Fruit fly (Drosophila melanogaster) whole organism, embryonic: Measurements from ENCODE around the gene CG42366.

ENCODE experiments used
- ATbp ChIP-seq: fragments of 200-800 bp; sonication (Bioruptor generic); optimal IDR thresholded peaks from 2 replicates; lab custom pipeline; 2017; ENCODE audit warnings: missing biosample characterization, mild to moderate bottlenecking, missing genetic modification characterization, missing genetic modification reagents
- Atf6 ChIP-seq: fragments of 200-800 bp; sonication (Bioruptor generic); IDR thresholded peaks from 2 replicates; pipeline ENCODE4 v1.3.6; 2022; ENCODE audit warnings: missing biosample characterization, missing genetic modification characterization
- B-H1 ChIP-seq: fragments of 200-800 bp; sonication (Bioruptor generic); IDR thresholded peaks from 3 replicates; pipeline ENCODE4 v1.3.6; 2022; ENCODE audit warnings: missing biosample characterization, missing genetic modification characterization
- CG10543 ChIP-seq: fragments of 200-800 bp; sonication (Bioruptor generic); optimal IDR thresholded peaks from 3 replicates; lab custom pipeline; 2017; ENCODE audit warnings: missing biosample characterization, mild to moderate bottlenecking, missing genetic modification characterization, moderate library complexity
- CG11247 ChIP-seq: fragments of 200-800 bp; sonication (Bioruptor generic); IDR thresholded peaks from 2 replicates; pipeline ENCODE4 v1.3.6; 2022; ENCODE audit warnings: missing biosample characterization, missing genetic modification characterization
- CG11723 ChIP-seq: fragments of 200-800 bp; sonication (Bioruptor generic); optimal IDR thresholded peaks from 2 replicates; lab custom pipeline; 2017; ENCODE audit warnings: missing biosample characterization, mild to moderate bottlenecking, missing genetic modification characterization
- CG14014 ChIP-seq: fragments of 200-800 bp; sonication (Bioruptor generic); IDR thresholded peaks from 2 replicates; pipeline ENCODE4 v1.3.6; 2022; ENCODE audit warnings: missing biosample characterization, missing genetic modification characterization
- CG14710 ChIP-seq: fragments of 200-800 bp; sonication (Bioruptor generic); optimal IDR thresholded peaks from 3 replicates; lab custom pipeline; 2019; ENCODE audit warnings: missing biosample characterization, mild to moderate bottlenecking, missing genetic modification characterization, moderate library complexity
- CG15011 ChIP-seq: fragments of 200-800 bp; sonication (Bioruptor generic); optimal IDR thresholded peaks from 3 replicates; lab custom pipeline; 2018; ENCODE audit warnings: missing biosample characterization, mild to moderate bottlenecking, missing genetic modification characterization
- CG16815 ChIP-seq: fragments of 200-800 bp; sonication (Bioruptor generic); optimal IDR thresholded peaks from 3 replicates; lab custom pipeline; 2017; ENCODE audit warnings: missing biosample characterization, mild to moderate bottlenecking, missing genetic modification characterization
- CG2116 ChIP-seq: fragments of 200-800 bp; sonication (Bioruptor generic); optimal IDR thresholded peaks from 3 replicates; lab custom pipeline; 2018; ENCODE audit warnings: missing biosample characterization, mild to moderate bottlenecking, missing genetic modification characterization
- CG2202 ChIP-seq: fragments of 200-800 bp; sonication (Bioruptor generic); optimal IDR thresholded peaks from 2 replicates; lab custom pipeline; 2018; ENCODE audit warnings: missing biosample characterization, mild to moderate bottlenecking, missing genetic modification characterization
- CG30431 ChIP-seq: fragments of 200-800 bp; sonication (Bioruptor generic); optimal IDR thresholded peaks from 2 replicates; lab custom pipeline; 2017; ENCODE audit warnings: missing biosample characterization, missing genetic modification characterization
- CG6854 ChIP-seq: fragments of 200-800 bp; sonication (Bioruptor generic); optimal IDR thresholded peaks from 3 replicates; lab custom pipeline; 2017; ENCODE audit warnings: missing biosample characterization, mild to moderate bottlenecking, missing genetic modification characterization
- CG7963 ChIP-seq: fragments of 200-800 bp; sonication (Bioruptor generic); IDR thresholded peaks from 3 replicates; pipeline ENCODE4 v1.3.6; 2022; ENCODE audit warnings: missing biosample characterization, missing genetic modification characterization; ENCODE audit not compliant: partially characterized antibody
- CG9215 ChIP-seq: fragments of 200-800 bp; sonication (Bioruptor generic); IDR thresholded peaks from 2 replicates; pipeline ENCODE4 v1.3.6; 2022; ENCODE audit warnings: missing biosample characterization, missing genetic modification characterization
- Dip3 ChIP-seq: fragments of 200-800 bp; sonication (Bioruptor generic); optimal IDR thresholded peaks from 3 replicates; lab custom pipeline; 2016; ENCODE audit warnings: missing biosample characterization, missing genetic modification characterization
- Doc2 ChIP-seq: fragments of 200-800 bp; sonication (Bioruptor generic); IDR thresholded peaks from 2 replicates; pipeline ENCODE4 v1.3.6; 2022; ENCODE audit warnings: missing biosample characterization, missing genetic modification characterization
- Ets65A ChIP-seq: fragments of 200-800 bp; sonication (Bioruptor generic); peaks from one replicate; lab custom pipeline; 2016; ENCODE audit warnings: missing biosample characterization, missing genetic modification characterization
- GATAe ChIP-seq: fragments of 200-800 bp; sonication (Bioruptor generic); conservative IDR thresholded peaks from 2 replicates; pipeline ENCODE4 v1.3.6; 2022; ENCODE audit warnings: missing biosample characterization, missing genetic modification characterization
- HmgZ ChIP-seq: fragments of 200-800 bp; sonication (Bioruptor generic); optimal IDR thresholded peaks from 2 replicates; lab custom pipeline; 2018; ENCODE audit warnings: missing biosample characterization, mild to moderate bottlenecking, missing genetic modification characterization
- Hmx ChIP-seq: fragments of 200-800 bp; sonication (Bioruptor generic); optimal IDR thresholded peaks from 2 replicates; lab custom pipeline; 2016; ENCODE audit warnings: missing biosample characterization, missing genetic modification characterization
- Hr78 ChIP-seq, 2 experiments: fragments of 200-800 bp in 1 of 2; fragments of >200 bp in 1 of 2; sonication (Bioruptor generic) in 1 of 2; optimal IDR thresholded peaks; 2 replicates each; lab custom pipeline; 2017 to 2019; ENCODE audit warnings: missing biosample characterization in 2 of 2, missing genetic modification characterization in 2 of 2, mild to moderate bottlenecking in 1 of 2, moderate library complexity in 1 of 2
- MTF-1 ChIP-seq: fragments of 200-800 bp; sonication (Bioruptor generic); optimal IDR thresholded peaks from 2 replicates; lab custom pipeline; 2018; ENCODE audit warnings: missing biosample characterization, mild to moderate bottlenecking, missing genetic modification characterization, borderline replicate concordance
- Meics ChIP-seq: fragments of 200-800 bp; sonication (Bioruptor generic); optimal IDR thresholded peaks from 2 replicates; lab custom pipeline; 2017; ENCODE audit warnings: missing biosample characterization, mild to moderate bottlenecking, missing genetic modification characterization
- Mes4 ChIP-seq: fragments of 200-800 bp; sonication (Bioruptor generic); optimal IDR thresholded peaks from 2 replicates; lab custom pipeline; 2016; ENCODE audit warnings: missing biosample characterization, missing genetic modification characterization
- NC2α ChIP-seq: fragments of 200-800 bp; sonication (Bioruptor generic); optimal IDR thresholded peaks from 2 replicates; lab custom pipeline; 2016; ENCODE audit warnings: missing biosample characterization, missing genetic modification characterization
- Oaz ChIP-seq: fragments of 200-800 bp; sonication (Bioruptor generic); IDR thresholded peaks from 2 replicates; pipeline ENCODE4 v1.3.6; 2022; ENCODE audit warnings: missing biosample characterization, missing genetic modification characterization
- Opbp ChIP-seq: fragments of 200-800 bp; sonication (Bioruptor generic); IDR thresholded peaks from 3 replicates; pipeline ENCODE4 v1.3.6; 2022; ENCODE audit warnings: missing biosample characterization, missing genetic modification characterization; ENCODE audit not compliant: partially characterized antibody
- Ravus ChIP-seq: fragments of 200-800 bp; sonication (Bioruptor generic); IDR thresholded peaks from 2 replicates; pipeline ENCODE4 v1.3.6; 2022; ENCODE audit warnings: missing biosample characterization, missing genetic modification characterization
- Rfx ChIP-seq: fragments of 200-800 bp; sonication (Bioruptor generic); IDR thresholded peaks from 2 replicates; pipeline ENCODE4 v1.3.6; 2022; ENCODE audit warnings: missing biosample characterization, missing genetic modification characterization
- TFAM ChIP-seq: fragments of 200-800 bp; sonication (Bioruptor generic); optimal IDR thresholded peaks from 2 replicates; lab custom pipeline; 2017; ENCODE audit warnings: missing biosample characterization, missing genetic modification characterization, inconsistent platforms
- ab ChIP-seq: fragments of 200-800 bp; sonication (Bioruptor generic); optimal IDR thresholded peaks from 2 replicates; lab custom pipeline; 2016; ENCODE audit warnings: missing biosample characterization, missing genetic modification characterization
- al ChIP-seq: fragments of 200-800 bp; sonication (Bioruptor generic); IDR thresholded peaks from 2 replicates; pipeline ENCODE4 v1.3.6; 2022; ENCODE audit warnings: missing biosample characterization, missing genetic modification characterization
- bbx ChIP-seq: fragments of 200-800 bp; sonication (Bioruptor generic); IDR thresholded peaks from 2 replicates; pipeline ENCODE4 v1.3.6; 2022; ENCODE audit warnings: missing biosample characterization, missing genetic modification characterization; ENCODE audit not compliant: partially characterized antibody
- bowl ChIP-seq: fragments of 200-800 bp; sonication (Bioruptor generic); IDR thresholded peaks from 2 replicates; pipeline ENCODE4 v1.3.6; 2022; ENCODE audit warnings: missing biosample characterization, missing genetic modification characterization
- chif ChIP-seq, 2 experiments: fragments of 200-800 bp; sonication (Bioruptor generic); optimal IDR thresholded peaks; 3 replicates each; lab custom pipeline; 2016; ENCODE audit warnings: missing biosample characterization in 2 of 2, missing genetic modification characterization in 2 of 2
- ems ChIP-seq: fragments of 200-800 bp; sonication (Bioruptor generic); optimal IDR thresholded peaks from 3 replicates; lab custom pipeline; 2016; ENCODE audit warnings: missing biosample characterization, missing genetic modification characterization
- eve ChIP-seq, 2 experiments: fragments of >200 bp; optimal IDR thresholded peaks; 2 replicates each; lab custom pipeline; 2017; ENCODE audit warnings: missing biosample characterization in 2 of 2, missing genetic modification characterization in 2 of 2
- eyg ChIP-seq: fragments of 200-800 bp; sonication (Bioruptor generic); optimal IDR thresholded peaks from 3 replicates; lab custom pipeline; 2016; ENCODE audit warnings: missing biosample characterization, missing genetic modification characterization
- lbe ChIP-seq: fragments of 200-800 bp; sonication (Bioruptor generic); optimal IDR thresholded peaks from 2 replicates; lab custom pipeline; 2016; ENCODE audit warnings: missing biosample characterization, mild to moderate bottlenecking, missing genetic modification characterization
- luna ChIP-seq: fragments of 200-800 bp; sonication (Bioruptor generic); optimal IDR thresholded peaks from 2 replicates; lab custom pipeline; 2016; ENCODE audit warnings: missing biosample characterization, missing genetic modification characterization
- pfk ChIP-seq: fragments of 200-800 bp; sonication (Bioruptor generic); optimal IDR thresholded peaks from 2 replicates; lab custom pipeline; 2018; ENCODE audit warnings: missing biosample characterization, mild to moderate bottlenecking, missing genetic modification characterization, moderate library complexity
- pros ChIP-seq: fragments of 200-800 bp; sonication (Bioruptor generic); optimal IDR thresholded peaks from 3 replicates; lab custom pipeline; 2019; ENCODE audit warnings: missing biosample characterization, mild to moderate bottlenecking, missing genetic modification characterization, moderate library complexity
- seq ChIP-seq: fragments of 200-800 bp; sonication (Bioruptor generic); IDR thresholded peaks from 2 replicates; pipeline ENCODE4 v1.3.6; 2022; ENCODE audit warnings: missing biosample characterization, missing genetic modification characterization
- slbo ChIP-seq: fragments of 200-800 bp; sonication (Bioruptor generic); IDR thresholded peaks from 2 replicates; pipeline ENCODE4 v1.3.6; 2022; ENCODE audit warnings: missing biosample characterization, missing genetic modification characterization
- sna ChIP-seq: fragments of 200-800 bp; sonication (Bioruptor generic); IDR thresholded peaks from 2 replicates; pipeline ENCODE4 v1.3.6; 2022; ENCODE audit warnings: missing biosample characterization, missing genetic modification characterization; ENCODE audit not compliant: partially characterized antibody
- stwl ChIP-seq: fragments of 200-800 bp; sonication (Bioruptor generic); optimal IDR thresholded peaks from 3 replicates; lab custom pipeline; 2018; ENCODE audit warnings: missing biosample characterization, mild to moderate bottlenecking, missing genetic modification characterization, moderate library complexity
- wdn ChIP-seq: fragments of 200-800 bp; sonication (Bioruptor generic); IDR thresholded peaks from 2 replicates; pipeline ENCODE4 v1.3.6; 2022; ENCODE audit warnings: missing biosample characterization, missing genetic modification characterization
- zen2 ChIP-seq: fragments of 200-800 bp; sonication (Bioruptor generic); IDR thresholded peaks from 3 replicates; pipeline ENCODE4 v1.3.6; 2022; ENCODE audit warnings: missing biosample characterization, missing genetic modification characterization; ENCODE audit not compliant: partially characterized antibody
- zfh2 ChIP-seq: fragments of 200-800 bp; sonication (Bioruptor generic); optimal IDR thresholded peaks from 2 replicates; lab custom pipeline; 2016; ENCODE audit warnings: missing biosample characterization, missing genetic modification characterization

CG42366 gene

dm6 chr2L:9894871-9895364, 30.0 kb upstream of the CG42366 start, which contains the start of gene Bka (continued):
- TF ChIP-seq Dip3 (GFP tag; lab: Kevin White, UChicago) (no peak), Oaz (GFP tag; lab: Robert Waterston, UW) (no peak), Doc2 (GFP tag; lab: Robert Waterston, UW) (no peak), CG2116 (GFP tag; lab: Kevin White, UChicago) (peak; percentile 99), B-H1 (GFP tag; lab: Robert Waterston, UW) (no peak), ems (GFP tag; lab: Kevin White, UChicago) (peak; percentile 17), CG10543 (GFP tag; lab: Kevin White, UChicago) (peak; percentile 77), pros (GFP tag; lab: Kevin White, UChicago) (peak; percentile 6), eyg (GFP tag; lab: Kevin White, UChicago) (no peak), HmgZ (tag; lab: Kevin White, UChicago) (peak; percentile 83), Hmx (GFP tag; lab: Kevin White, UChicago) (no peak), TFAM (no peak), seq (GFP tag; lab: Robert Waterston, UW) (no peak), Ravus (GFP tag; lab: Robert Waterston, UW) (no peak), ab (GFP tag; lab: Kevin White, UChicago) (no peak), GATAe (GFP tag; lab: Robert Waterston, UW) (no peak), stwl (tag; lab: Kevin White, UChicago) (peak; percentile 71), zen2 (GFP tag; lab: Robert Waterston, UW) (peak; percentile 92), CG16815 (GFP tag; lab: Kevin White, UChicago) (no peak), wdn (peak; percentile 17; the same call in 1 of the 2 replicates), zfh2 (GFP tag; lab: Kevin White, UChicago) (no peak), Rfx (GFP tag; lab: Robert Waterston, UW) (peak; percentile 41), CG7963 (GFP tag; lab: Robert Waterston, UW) (peak; percentile 93), CG2202 (tag; lab: Kevin White, UChicago) (peak; percentile 60), CG11247 (GFP tag; lab: Robert Waterston, UW) (no peak), luna (GFP tag; lab: Kevin White, UChicago) (no peak), bowl (GFP tag; lab: Robert Waterston, UW) (no peak), CG14014 (GFP tag; lab: Robert Waterston, UW) (no peak), Ets65A (GFP tag; lab: Kevin White, UChicago) (no peak), CG15011 (peak; percentile 65), CG9215 (GFP tag; lab: Robert Waterston, UW) (no peak), CG6854 (GFP tag; lab: Kevin White, UChicago) (no peak), Opbp (peak; percentile 95), ATbp (GFP tag; lab: Kevin White, UChicago) (no peak), Meics (GFP tag; lab: Kevin White, UChicago) (peak; percentile 69), bbx (GFP tag; lab: Robert Waterston, UW) (peak; percentile 95), Hr78 (GFP tag; optimal IDR thresholded peaks at IDR 0.05; lab: Kevin White, UChicago) (no peak), CG14710 (tag; lab: Kevin White, UChicago) (peak; percentile 91), sna (GFP tag; lab: Robert Waterston, UW) (peak; percentile 99), eve (GFP tag; optimal IDR thresholded peaks at IDR 0.05; lab: Kevin White, UChicago) (no peak), slbo (GFP tag; lab: Robert Waterston, UW) (0 out of 2 replicates have a peak, but pooled peaks have one; percentile 28), Atf6 (peak; percentile 33; the same call in 1 of the 2 replicates), CG11723 (GFP tag; lab: Kevin White, UChicago) (no peak), lbe (GFP tag; lab: Kevin White, UChicago) (peak; percentile 72), MTF-1 (GFP tag; lab: Kevin White, UChicago) (peak; percentile 51), chif (GFP tag; optimal IDR thresholded peaks at IDR 0.05; lab: Kevin White, UChicago) (no peak), CG30431 (GFP tag; lab: Kevin White, UChicago) (no peak), Mes4 (GFP tag; lab: Kevin White, UChicago) (no peak), NC2α (GFP tag; lab: Kevin White, UChicago) (no peak), pfk (GFP tag; lab: Kevin White, UChicago) (peak; percentile 26), al (GFP tag; lab: Robert Waterston, UW) (no peak)
